Fruit fly (Drosophila melanogaster) whole organism, embryonic: Measurements from ENCODE around the gene wcy.

Experiments used
- Antp ChIP-seq: fragments of 200-800 bp; sonication (Bioruptor generic); optimal IDR thresholded peaks from 3 replicates; lab custom pipeline; 2016; ENCODE audit warnings: missing biosample characterization, missing genetic modification characterization
- Atf-2 ChIP-seq: fragments of 200-800 bp; sonication (Bioruptor generic); optimal IDR thresholded peaks from 2 replicates; lab custom pipeline; 2016; ENCODE audit warnings: missing biosample characterization, missing genetic modification characterization
- B-H2 ChIP-seq: fragments of 200-800 bp; sonication (Bioruptor generic); optimal IDR thresholded peaks from 2 replicates; lab custom pipeline; 2018; ENCODE audit warnings: missing biosample characterization, mild to moderate bottlenecking, missing genetic modification characterization
- Bdp1 ChIP-seq: fragments of 200-800 bp; sonication (Bioruptor generic); optimal IDR thresholded peaks from 3 replicates; lab custom pipeline; 2016; ENCODE audit warnings: missing biosample characterization, missing genetic modification characterization
- BtbVII ChIP-seq: fragments of 200-800 bp; sonication (Bioruptor generic); optimal IDR thresholded peaks from 3 replicates; lab custom pipeline; 2017; ENCODE audit warnings: missing biosample characterization, mild to moderate bottlenecking, missing genetic modification characterization
- CG10431 ChIP-seq: fragments of 200-800 bp; sonication (Bioruptor generic); optimal IDR thresholded peaks from 3 replicates; lab custom pipeline; 2018; ENCODE audit warnings: missing biosample characterization, mild to moderate bottlenecking, missing genetic modification characterization
- CG11247 ChIP-seq: fragments of 200-800 bp; sonication (Bioruptor generic); IDR thresholded peaks from 2 replicates; pipeline ENCODE4 v1.3.6; 2022; ENCODE audit warnings: missing biosample characterization, missing genetic modification characterization
- CG11456 ChIP-seq: fragments of 200-800 bp; sonication (Bioruptor generic); IDR thresholded peaks from 3 replicates; pipeline ENCODE4 v1.3.6; 2022; ENCODE audit warnings: missing biosample characterization, missing genetic modification characterization
- CG13624 ChIP-seq: fragments of 200-800 bp; sonication (Bioruptor generic); optimal IDR thresholded peaks from 2 replicates; lab custom pipeline; 2016; ENCODE audit warnings: missing biosample characterization, missing genetic modification characterization
- CG14965 ChIP-seq: fragments of 200-800 bp; sonication (Bioruptor generic); optimal IDR thresholded peaks from 2 replicates; lab custom pipeline; 2016; ENCODE audit warnings: missing biosample characterization, missing genetic modification characterization, borderline replicate concordance
- CG16813 ChIP-seq: fragments of 200-800 bp; sonication (Bioruptor generic); IDR thresholded peaks from 3 replicates; pipeline ENCODE4 v1.3.6; 2022; ENCODE audit warnings: missing biosample characterization, missing genetic modification characterization; ENCODE audit not compliant: partially characterized antibody
- CG16863 ChIP-seq: fragments of 200-800 bp; sonication (Bioruptor generic); optimal IDR thresholded peaks from 3 replicates; lab custom pipeline; 2016; ENCODE audit warnings: missing biosample characterization, missing genetic modification characterization
- CG31224 ChIP-seq: fragments of 200-800 bp; sonication (Bioruptor generic); IDR thresholded peaks from 2 replicates; pipeline ENCODE4 v1.3.6; 2022; ENCODE audit warnings: missing biosample characterization, missing genetic modification characterization
- CG33557 ChIP-seq: fragments of 200-800 bp; sonication (Bioruptor generic); optimal IDR thresholded peaks from 2 replicates; lab custom pipeline; 2019; ENCODE audit warnings: missing biosample characterization, mild to moderate bottlenecking, missing genetic modification characterization, moderate library complexity
- CG4730 ChIP-seq: fragments of 200-800 bp; sonication (Bioruptor generic); IDR thresholded peaks from 2 replicates; pipeline ENCODE4 v1.3.6; 2022; ENCODE audit warnings: missing biosample characterization, missing genetic modification characterization
- CG9215 ChIP-seq: fragments of 200-800 bp; sonication (Bioruptor generic); IDR thresholded peaks from 2 replicates; pipeline ENCODE4 v1.3.6; 2022; ENCODE audit warnings: missing biosample characterization, missing genetic modification characterization
- CG9932 ChIP-seq: fragments of 200-800 bp; sonication (Bioruptor generic); IDR thresholded peaks from 2 replicates; pipeline ENCODE4 v1.3.6; 2022; ENCODE audit warnings: missing biosample characterization, missing genetic modification characterization
- Dip2 ChIP-seq: fragments of 200-800 bp; sonication (Bioruptor generic); IDR thresholded peaks from 2 replicates; pipeline ENCODE4 v1.3.6; 2022; ENCODE audit warnings: missing biosample characterization, missing genetic modification characterization
- Ets97D ChIP-seq: fragments of 200-800 bp; sonication (Bioruptor generic); optimal IDR thresholded peaks from 3 replicates; lab custom pipeline; 2016; ENCODE audit warnings: missing biosample characterization, missing genetic modification characterization
- Hmr ChIP-seq: fragments of 200-800 bp; sonication (Bioruptor generic); optimal IDR thresholded peaks from 3 replicates; lab custom pipeline; 2017; ENCODE audit warnings: mild to moderate bottlenecking, missing biosample characterization, missing genetic modification reagents, missing genetic modification characterization
- Hr51 ChIP-seq, 2 experiments: fragments of 200-800 bp; sonication (Bioruptor generic); optimal IDR thresholded peaks; 2 replicates in 1 of 2; 3 replicates in 1 of 2; lab custom pipeline; 2016 to 2018; ENCODE audit warnings: missing biosample characterization in 2 of 2, missing genetic modification characterization in 2 of 2, mild to moderate bottlenecking in 1 of 2, moderate library complexity in 1 of 2
- Lim3 ChIP-seq: fragments of 200-800 bp; sonication (Bioruptor generic); IDR thresholded peaks from 2 replicates; pipeline ENCODE4 v1.3.6; 2022; ENCODE audit warnings: missing biosample characterization, missing genetic modification characterization
- Max ChIP-seq: fragments of 200-800 bp; sonication (Bioruptor generic); optimal IDR thresholded peaks from 2 replicates; lab custom pipeline; 2016; ENCODE audit warnings: missing biosample characterization, mild to moderate bottlenecking, missing genetic modification characterization
- Myb ChIP-seq: fragments of 200-800 bp; sonication (Bioruptor generic); optimal IDR thresholded peaks from 2 replicates; lab custom pipeline; 2016; ENCODE audit warnings: missing biosample characterization, missing genetic modification characterization
- Oli ChIP-seq: fragments of 200-800 bp; sonication (Bioruptor generic); optimal IDR thresholded peaks from 2 replicates; lab custom pipeline; 2018; ENCODE audit warnings: missing biosample characterization, mild to moderate bottlenecking, missing genetic modification characterization, moderate library complexity
- PHDP ChIP-seq: fragments of 200-800 bp; sonication (Bioruptor generic); optimal IDR thresholded peaks from 3 replicates; lab custom pipeline; 2018; ENCODE audit warnings: missing biosample characterization, mild to moderate bottlenecking, missing genetic modification characterization, moderate library complexity
- Ravus ChIP-seq: fragments of 200-800 bp; sonication (Bioruptor generic); IDR thresholded peaks from 2 replicates; pipeline ENCODE4 v1.3.6; 2022; ENCODE audit warnings: missing biosample characterization, missing genetic modification characterization
- Sin3A ChIP-seq: fragments of >200 bp; optimal IDR thresholded peaks from 2 replicates; lab custom pipeline; 2018
- Sox100B ChIP-seq: fragments of 200-800 bp; sonication (Bioruptor generic); optimal IDR thresholded peaks from 3 replicates; lab custom pipeline; 2018; ENCODE audit warnings: missing biosample characterization, mild to moderate bottlenecking, missing genetic modification characterization
- YL-1 ChIP-seq: fragments of 200-800 bp; sonication (Bioruptor generic); optimal IDR thresholded peaks from 3 replicates; lab custom pipeline; 2017; ENCODE audit warnings: missing biosample characterization, mild to moderate bottlenecking, missing genetic modification characterization
- bigmax ChIP-seq: fragments of 200-800 bp; sonication (Bioruptor generic); optimal IDR thresholded peaks from 2 replicates; lab custom pipeline; 2018; ENCODE audit warnings: missing biosample characterization, mild to moderate bottlenecking, missing genetic modification characterization
- chn ChIP-seq: fragments of 200-800 bp; sonication (Bioruptor generic); optimal IDR thresholded peaks from 2 replicates; lab custom pipeline; 2016; ENCODE audit warnings: missing biosample characterization, missing genetic modification characterization
- danr ChIP-seq: fragments of 200-800 bp; sonication (Bioruptor generic); IDR thresholded peaks from 2 replicates; pipeline ENCODE4 v1.3.6; 2022; ENCODE audit warnings: missing biosample characterization, missing genetic modification characterization
- dati ChIP-seq: fragments of 200-800 bp; sonication (Bioruptor generic); IDR thresholded peaks from 2 replicates; pipeline ENCODE4 v1.3.6; 2022; ENCODE audit warnings: missing biosample characterization, missing genetic modification characterization
- dmrt11E ChIP-seq: fragments of 200-800 bp; sonication (Bioruptor generic); optimal IDR thresholded peaks from 3 replicates; lab custom pipeline; 2018; ENCODE audit warnings: missing biosample characterization, mild to moderate bottlenecking, missing genetic modification characterization, moderate library complexity
- fru ChIP-seq: fragments of >200 bp; optimal IDR thresholded peaks from 2 replicates; lab custom pipeline; 2017
- inv ChIP-seq: fragments of 200-800 bp; sonication (Bioruptor generic); IDR thresholded peaks from 2 replicates; pipeline ENCODE4 v1.3.6; 2022; ENCODE audit warnings: missing biosample characterization, missing genetic modification characterization; ENCODE audit not compliant: partially characterized antibody
- knrl ChIP-seq: fragments of 200-800 bp; sonication (Bioruptor generic); IDR thresholded peaks from 3 replicates; pipeline ENCODE4 v1.3.6; 2022; ENCODE audit warnings: missing biosample characterization, missing genetic modification characterization; ENCODE audit not compliant: partially characterized antibody
- lmd ChIP-seq: fragments of 200-800 bp; sonication (Bioruptor generic); IDR thresholded peaks from 2 replicates; pipeline ENCODE4 v1.3.6; 2022; ENCODE audit warnings: missing biosample characterization, missing genetic modification characterization
- maf-S ChIP-seq: fragments of 200-800 bp; sonication (Bioruptor generic); optimal IDR thresholded peaks from 2 replicates; lab custom pipeline; 2016; ENCODE audit warnings: missing biosample characterization, missing genetic modification characterization
- p53 ChIP-seq: fragments of 200-800 bp; sonication (Bioruptor generic); optimal IDR thresholded peaks from 2 replicates; lab custom pipeline; 2016; ENCODE audit warnings: missing biosample characterization, missing genetic modification characterization
- pros ChIP-seq: fragments of 200-800 bp; sonication (Bioruptor generic); optimal IDR thresholded peaks from 3 replicates; lab custom pipeline; 2019; ENCODE audit warnings: missing biosample characterization, mild to moderate bottlenecking, missing genetic modification characterization, moderate library complexity
- pzg ChIP-seq: fragments of 200-800 bp; sonication (Bioruptor generic); optimal IDR thresholded peaks from 3 replicates; lab custom pipeline; 2018; ENCODE audit warnings: missing biosample characterization, mild to moderate bottlenecking, missing genetic modification characterization, moderate library complexity
- run ChIP-seq: fragments of 200-800 bp; sonication (Bioruptor generic); optimal IDR thresholded peaks from 3 replicates; lab custom pipeline; 2018; ENCODE audit warnings: missing biosample characterization, mild to moderate bottlenecking, missing genetic modification characterization
- sc ChIP-seq, 3 experiments: fragments of >200 bp in 2 of 3; fragments of 200-800 bp in 1 of 3; sonication (Bioruptor generic) in 1 of 3; optimal IDR thresholded peaks; 2 replicates in 2 of 3; 3 replicates in 1 of 3; lab custom pipeline; 2017; ENCODE audit warnings: mild to moderate bottlenecking in 1 of 3, missing biosample characterization in 1 of 3, missing genetic modification characterization in 1 of 3, missing genetic modification reagents in 1 of 3
- ssp ChIP-seq: fragments of 200-800 bp; sonication (Bioruptor generic); IDR thresholded peaks from 2 replicates; pipeline ENCODE4 v1.3.6; 2022; ENCODE audit warnings: missing biosample characterization, missing genetic modification characterization
- twi ChIP-seq: fragments of 200-800 bp; optimal IDR thresholded peaks from 2 replicates; lab custom pipeline; 2019; ENCODE audit warnings: missing biosample characterization, mild to moderate bottlenecking, missing genetic modification characterization, moderate library complexity
- zen ChIP-seq: fragments of 200-800 bp; sonication (Bioruptor generic); optimal IDR thresholded peaks from 3 replicates; lab custom pipeline; 2018; ENCODE audit warnings: missing biosample characterization, mild to moderate bottlenecking, missing genetic modification characterization, moderate library complexity
- zf30C ChIP-seq: fragments of 200-800 bp; sonication (Bioruptor generic); optimal IDR thresholded peaks from 3 replicates; lab custom pipeline; 2018; ENCODE audit warnings: missing biosample characterization, mild to moderate bottlenecking, missing genetic modification characterization

Gene wcy

dm6 chrX:17091062-17091904 is 13.6 kb upstream of the wcy start, which contains the start of the genes CG16700 and CG4991 (continued):
- TF ChIP-seq sc (optimal IDR thresholded peaks at IDR 0.05; lab: Kevin White, UChicago) (no peak), sc (GFP tag; optimal IDR thresholded peaks at IDR 0.05; lab: Kevin White, UChicago) (peak; percentile 76), CG16813 (GFP tag; lab: Robert Waterston, UW) (no peak), lmd (peak; percentile 85), zen (tag; lab: Kevin White, UChicago) (peak; percentile 46), Myb (GFP tag; lab: Kevin White, UChicago) (no peak), CG14965 (no peak), Oli (tag; lab: Kevin White, UChicago) (peak; percentile 85), CG9215 (GFP tag; lab: Robert Waterston, UW) (peak; percentile 82), Sox100B (peak; percentile 90), Antp (GFP tag; lab: Kevin White, UChicago) (no peak), CG4730 (GFP tag; lab: Robert Waterston, UW) (peak; percentile 37; the same call in 1 of the 2 replicates), CG10431 (no peak), Hr51 (GFP tag; optimal IDR thresholded peaks at IDR 0.05; lab: Kevin White, UChicago) (peak in 1 of 2 experiments; percentile 89), knrl (GFP tag; lab: Robert Waterston, UW) (no peak), CG16863 (GFP tag; lab: Kevin White, UChicago) (peak; percentile 9), twi (peak; percentile 69), bigmax (GFP tag; lab: Kevin White, UChicago) (no peak), BtbVII (GFP tag; lab: Kevin White, UChicago) (peak; percentile 84), dati (GFP tag; lab: Robert Waterston, UW) (no peak), Hmr (GFP tag; lab: Kevin White, UChicago) (peak; percentile 86), p53 (no peak), B-H2 (GFP tag; lab: Kevin White, UChicago) (no peak), maf-S (GFP tag; lab: Kevin White, UChicago) (no peak), zf30C (GFP tag; lab: Kevin White, UChicago) (peak; percentile 86), CG31224 (GFP tag; lab: Robert Waterston, UW) (peak; percentile 43; the same call in 1 of the 2 replicates), CG11456 (GFP tag; lab: Robert Waterston, UW) (peak; percentile 72; the same call in 2 of the 3 replicates), CG13624 (GFP tag; lab: Kevin White, UChicago) (no peak), CG9932 (peak; percentile 77), Sin3A (no peak), Dip2 (GFP tag; lab: Robert Waterston, UW) (no peak), dmrt11E (tag; lab: Kevin White, UChicago) (peak; percentile 80), Atf-2 (no peak), chn (GFP tag; lab: Kevin White, UChicago) (no peak), CG11247 (GFP tag; lab: Robert Waterston, UW) (peak; percentile 55), run (tag; lab: Kevin White, UChicago) (peak; percentile 61), Ravus (GFP tag; lab: Robert Waterston, UW) (0 out of 2 replicates have a peak, but pooled peaks have one; percentile 7), inv (GFP tag; lab: Robert Waterston, UW) (no peak), danr (GFP tag; lab: Robert Waterston, UW) (peak; percentile 72), PHDP (tag; lab: Kevin White, UChicago) (peak; percentile 79), fru (lab: Kevin White, UChicago) (no peak), Max (GFP tag; lab: Kevin White, UChicago) (no peak), CG33557 (GFP tag; lab: Kevin White, UChicago) (peak; percentile 72), pzg (no peak), Bdp1 (GFP tag; lab: Kevin White, UChicago) (no peak), Lim3 (no peak), Ets97D (GFP tag; lab: Kevin White, UChicago) (no peak), YL-1 (GFP tag; lab: Kevin White, UChicago) (peak; percentile 20), ssp (GFP tag; lab: Robert Waterston, UW) (peak; percentile 59; the same call in 1 of the 2 replicates), pros (no peak)
